Worm (Caenorhabditis elegans): ENCODE data around the gene pbo-6.

pbo-6 gene

ce11 chrX:17461958-17462357, 33.1 kb downstream of the pbo-6 start:
- TF ChIP-seq lin-35 (GFP tag; optimal IDR thresholded peaks at IDR 0.05) (no peak), pag-3 (tag; optimal IDR thresholded peaks at IDR 0.05; ENCODE audit: borderline replicate concordance, insufficient read depth) (peak; percentile 28), grh-1 (GFP tag; IDR thresholded peaks at IDR 0.05) (no peak), lin-14 (GFP tag; optimal IDR thresholded peaks at IDR 0.05) (peak; percentile 67), lin-13 (GFP tag; optimal IDR thresholded peaks at IDR 0.05) (no peak), C34B4.2 (tag; optimal IDR thresholded peaks at IDR 0.05) (no peak), elt-2 (tag; optimal IDR thresholded peaks at IDR 0.05) (no peak), isw-1 (GFP tag; IDR thresholded peaks at IDR 0.05) (no peak), irx-1 (tag; optimal IDR thresholded peaks at IDR 0.05) (no peak), sup-37 (GFP tag; optimal IDR thresholded peaks at IDR 0.05) (no peak), zag-1 (tag; optimal IDR thresholded peaks at IDR 0.05) (no peak), unc-98 (GFP tag; IDR thresholded peaks at IDR 0.05) (no peak), fos-1 (tag; optimal IDR thresholded peaks at IDR 0.05) (no peak), aly-2 (tag; optimal IDR thresholded peaks at IDR 0.05) (no peak), nhr-47 (tag; optimal IDR thresholded peaks at IDR 0.05) (no peak), swsn-7 (tag; optimal IDR thresholded peaks at IDR 0.05) (no peak), nhr-84 (tag; optimal IDR thresholded peaks at IDR 0.05) (no peak), snu-23 (GFP tag; optimal IDR thresholded peaks at IDR 0.05) (peak; percentile 12), tbx-2 (tag; optimal IDR thresholded peaks at IDR 0.05) (no peak), ama-1 (optimal IDR thresholded peaks at IDR 0.05) (no peak), rnt-1 (tag; optimal IDR thresholded peaks at IDR 0.05) (peak; percentile 28), lsy-2 (tag; optimal IDR thresholded peaks at IDR 0.05) (peak in 1 of 2 experiments; percentile 9), nhr-12 (tag; optimal IDR thresholded peaks at IDR 0.05) (no peak), ces-1 (GFP tag; optimal IDR thresholded peaks at IDR 0.05) (no peak), skn-1 (tag; optimal IDR thresholded peaks at IDR 0.05) (no peak), ztf-4 (tag; optimal IDR thresholded peaks at IDR 0.05) (no peak), F16B12.6 (tag; optimal IDR thresholded peaks at IDR 0.05) (no peak), tlp-1 (tag; optimal IDR thresholded peaks at IDR 0.05) (no peak), aha-1 (tag; optimal IDR thresholded peaks at IDR 0.05) (no peak), unc-86 (tag; optimal IDR thresholded peaks at IDR 0.05) (no peak), snpc-4 (tag; optimal IDR thresholded peaks at IDR 0.05) (no peak), dsc-1 (tag; optimal IDR thresholded peaks at IDR 0.05) (peak; percentile 44), nhr-76 (tag; optimal IDR thresholded peaks at IDR 0.05) (no peak), efl-1 (optimal IDR thresholded peaks at IDR 0.05) (no peak), efl-1 (GFP tag; optimal IDR thresholded peaks at IDR 0.05 in 1 of 2) (peak in 1 of 2 experiments; percentile 27), nhr-19 (GFP tag; conservative IDR thresholded peaks at IDR 0.05) (no peak), dpl-1 (GFP tag; optimal IDR thresholded peaks at IDR 0.05) (no peak), nhr-28 (tag; optimal IDR thresholded peaks at IDR 0.05) (no peak), ceh-88 (GFP tag; IDR thresholded peaks at IDR 0.05) (no peak), nhr-71 (tag; optimal IDR thresholded peaks at IDR 0.05) (peak; percentile 49), jun-1 (tag; optimal IDR thresholded peaks at IDR 0.05) (no peak), hlh-17 (GFP tag; optimal IDR thresholded peaks at IDR 0.05; ENCODE audit: borderline replicate concordance) (no peak), mdl-1 (tag; optimal IDR thresholded peaks at IDR 0.05) (no peak), nhr-90 (tag; optimal IDR thresholded peaks at IDR 0.05; ENCODE audit: poor library complexity) (no peak), ceh-63 (GFP tag; optimal IDR thresholded peaks at IDR 0.05) (no peak), fkh-8 (tag; optimal IDR thresholded peaks at IDR 0.05) (no peak)

ce11 chrX:17464801-17465200, 36.0 kb downstream of the pbo-6 start, which contains the start of gene slc-17.1:
Gene slc-17.1, minus strand, starts transcription at chrX:17464901.
- TF ChIP-seq lin-14 (GFP tag; optimal IDR thresholded peaks at IDR 0.05) (peak; percentile 31), Y116A8C.19 (tag; optimal IDR thresholded peaks at IDR 0.05; ENCODE audit: borderline replicate concordance) (no peak), nhr-76 (tag; optimal IDR thresholded peaks at IDR 0.05) (no peak), grh-1 (GFP tag; IDR thresholded peaks at IDR 0.05) (no peak), unc-98 (GFP tag; IDR thresholded peaks at IDR 0.05) (no peak), nhr-84 (tag; optimal IDR thresholded peaks at IDR 0.05) (no peak)

Data from whole organism, L1 larva.